Fruit fly (Drosophila melanogaster) whole organism, wandering third instar larva: ENCODE data around the gene ArgRS.

ENCODE experiments used
- Abd-B ChIP-seq: fragments of >200 bp; optimal IDR thresholded peaks from 2 replicates; lab custom pipeline; 2017; ENCODE audit warnings: missing biosample characterization, missing genetic modification characterization
- CG32264 ChIP-seq: fragments of 200-800 bp; sonication (Bioruptor generic); optimal IDR thresholded peaks from 2 replicates; lab custom pipeline; 2016; ENCODE audit warnings: missing biosample characterization, missing genetic modification characterization
- CG9705 ChIP-seq: fragments of 200-800 bp; sonication (Bioruptor generic); optimal IDR thresholded peaks from 2 replicates; lab custom pipeline; 2018; ENCODE audit warnings: missing biosample characterization, mild to moderate bottlenecking, missing genetic modification characterization
- CrebA ChIP-seq: fragments of 200-800 bp; sonication (Bioruptor generic); optimal IDR thresholded peaks from 2 replicates; lab custom pipeline; 2016; ENCODE audit warnings: missing biosample characterization, mild to moderate bottlenecking, missing genetic modification characterization, borderline replicate concordance
- Dfd ChIP-seq: fragments of >200 bp; optimal IDR thresholded peaks from 2 replicates; lab custom pipeline; 2017; ENCODE audit warnings: missing biosample characterization, missing genetic modification characterization
- Dif ChIP-seq: fragments of 200-275, 200-300 bp; sonication (Bioruptor generic); optimal IDR thresholded peaks from 2 replicates; lab custom pipeline; 2018; ENCODE audit warnings: missing biosample characterization, missing genetic modification characterization; ENCODE audit not compliant: partially characterized antibody
- GATAd ChIP-seq: sonication (Bioruptor generic); optimal IDR thresholded peaks from 2 replicates; lab custom pipeline; 2016; ENCODE audit warnings: missing biosample characterization, missing genetic modification characterization
- HLH106 ChIP-seq: fragments of 200-800 bp; optimal IDR thresholded peaks from 3 replicates; lab custom pipeline; 2019; ENCODE audit warnings: missing biosample characterization, mild to moderate bottlenecking, missing genetic modification characterization, moderate library complexity
- Hnf4 ChIP-seq: fragments of 200-800 bp; sonication (Bioruptor generic); optimal IDR thresholded peaks from 2 replicates; lab custom pipeline; 2016; ENCODE audit warnings: missing biosample characterization, mild to moderate bottlenecking, missing genetic modification characterization
- Hr78 ChIP-seq: fragments of >200 bp; optimal IDR thresholded peaks from 2 replicates; lab custom pipeline; 2017; ENCODE audit warnings: missing biosample characterization, missing genetic modification characterization
- Hr83 ChIP-seq: fragments of 200-300 bp; sonication (Bioruptor generic); optimal IDR thresholded peaks from 2 replicates; lab custom pipeline; 2016; ENCODE audit warnings: missing biosample characterization, mild to moderate bottlenecking, missing genetic modification characterization, moderate library complexity; ENCODE audit not compliant: poor library complexity, severe bottlenecking
- Jra ChIP-seq: sonication (Bioruptor generic); optimal IDR thresholded peaks from 2 replicates; lab custom pipeline; 2016; ENCODE audit warnings: missing biosample characterization, missing genetic modification characterization
- Mio ChIP-seq: sonication (Bioruptor generic); optimal IDR thresholded peaks from 2 replicates; lab custom pipeline; 2016; ENCODE audit warnings: missing biosample characterization, missing genetic modification characterization
- Myc ChIP-seq: fragments of >200 bp; optimal IDR thresholded peaks from 2 replicates; lab custom pipeline; 2017
- N ChIP-seq: fragments of >200 bp; optimal IDR thresholded peaks from 2 replicates; lab custom pipeline; 2018; ENCODE audit warnings: missing biosample characterization, missing external identifiers, missing genetic modification characterization
- OdsH ChIP-seq: fragments of 200-800 bp; sonication (Bioruptor generic); optimal IDR thresholded peaks from 2 replicates; lab custom pipeline; 2016; ENCODE audit warnings: missing biosample characterization, mild to moderate bottlenecking, missing genetic modification characterization
- Rel ChIP-seq, 2 experiments: fragments of 200-800 bp; sonication (Bioruptor generic) in 1 of 2; optimal IDR thresholded peaks; 2 replicates in 1 of 2; 3 replicates in 1 of 2; lab custom pipeline; 2016 to 2019; ENCODE audit warnings: mild to moderate bottlenecking in 2 of 2, missing biosample characterization in 2 of 2, missing genetic modification characterization in 2 of 2, moderate library complexity in 1 of 2
- Sp1 ChIP-seq: fragments of 200-800 bp; sonication (Bioruptor generic); optimal IDR thresholded peaks from 3 replicates; lab custom pipeline; 2019; ENCODE audit warnings: missing biosample characterization, mild to moderate bottlenecking, missing genetic modification characterization, moderate library complexity
- Vsx2 ChIP-seq: fragments of 200-300, 225-300 bp; sonication (Bioruptor generic); optimal IDR thresholded peaks from 2 replicates; lab custom pipeline; 2018; ENCODE audit warnings: missing biosample characterization, missing genetic modification characterization; ENCODE audit not compliant: partially characterized antibody
- br ChIP-seq: fragments of 200-800 bp; sonication (Bioruptor generic); optimal IDR thresholded peaks from 2 replicates; lab custom pipeline; 2016; ENCODE audit warnings: missing biosample characterization, missing genetic modification characterization
- brk ChIP-seq: fragments of 200-800 bp; sonication (Bioruptor generic); optimal IDR thresholded peaks from 2 replicates; lab custom pipeline; 2016; ENCODE audit warnings: missing biosample characterization, mild to moderate bottlenecking, missing genetic modification characterization
- dl ChIP-seq, 2 experiments: fragments of 175-275, 200-275 bp in 1 of 2; fragments of 200-275 bp in 1 of 2; sonication (Bioruptor generic); optimal IDR thresholded peaks; lab custom pipeline; 2018; ENCODE audit warnings: mild to moderate bottlenecking in 2 of 2, missing biosample characterization in 2 of 2, missing genetic modification characterization in 2 of 2, moderate library complexity in 2 of 2; ENCODE audit not compliant: partially characterized antibody in 2 of 2, insufficient read depth in 1 of 2
- dmrt93B ChIP-seq: fragments of 200-800 bp; sonication (Bioruptor generic); optimal IDR thresholded peaks from 2 replicates; lab custom pipeline; 2018; ENCODE audit warnings: missing biosample characterization, mild to moderate bottlenecking, missing genetic modification characterization
- dsf ChIP-seq: sonication (Bioruptor generic); optimal IDR thresholded peaks from 2 replicates; lab custom pipeline; 2016; ENCODE audit warnings: missing biosample characterization, missing genetic modification characterization, borderline replicate concordance
- ey ChIP-seq: fragments of 200-800 bp; sonication (Bioruptor generic); optimal IDR thresholded peaks from 2 replicates; lab custom pipeline; 2016; ENCODE audit warnings: missing biosample characterization, missing genetic modification characterization
- foxo ChIP-seq, 2 experiments: fragments of 200-800 bp; sonication (Bioruptor generic); optimal IDR thresholded peaks; 2 replicates in 1 of 2; 3 replicates in 1 of 2; lab custom pipeline; 2016 to 2017; ENCODE audit warnings: missing biosample characterization in 2 of 2, missing genetic modification characterization in 2 of 2
- fru ChIP-seq: fragments of 200-800 bp; sonication (Bioruptor generic); optimal IDR thresholded peaks from 3 replicates; lab custom pipeline; 2016; ENCODE audit warnings: missing biosample characterization, mild to moderate bottlenecking, missing genetic modification characterization
- h ChIP-seq: fragments of 200-800 bp; sonication (Bioruptor generic); optimal IDR thresholded peaks from 3 replicates; lab custom pipeline; 2016; ENCODE audit warnings: missing biosample characterization, mild to moderate bottlenecking, missing genetic modification characterization
- jim ChIP-seq: fragments of 175-275, 200-325 bp; sonication (Bioruptor generic); optimal IDR thresholded peaks from 2 replicates; lab custom pipeline; 2016; ENCODE audit warnings: missing biosample characterization, mild to moderate bottlenecking, missing genetic modification characterization
- lola ChIP-seq: fragments of >200 bp; optimal IDR thresholded peaks from 2 replicates; lab custom pipeline; 2017; ENCODE audit warnings: missing biosample characterization, missing genetic modification characterization
- pan ChIP-seq: fragments of >200 bp; optimal IDR thresholded peaks from 2 replicates; lab custom pipeline; 2017
- psq ChIP-seq: fragments of 200-800 bp; sonication (Bioruptor generic); optimal IDR thresholded peaks from 3 replicates; lab custom pipeline; 2017; ENCODE audit warnings: missing biosample characterization, mild to moderate bottlenecking, missing genetic modification characterization, moderate library complexity
- rgr ChIP-seq: fragments of 200-800 bp; sonication (Bioruptor generic); optimal IDR thresholded peaks from 3 replicates; lab custom pipeline; 2016; ENCODE audit warnings: missing biosample characterization, mild to moderate bottlenecking, missing genetic modification characterization
- sage ChIP-seq: fragments of 200-800 bp; sonication (Bioruptor generic); optimal IDR thresholded peaks from 2 replicates; lab custom pipeline; 2016; ENCODE audit warnings: missing biosample characterization, mild to moderate bottlenecking, missing genetic modification characterization
- sv ChIP-seq: fragments of 200-800 bp; sonication (Bioruptor generic); optimal IDR thresholded peaks from 3 replicates; lab custom pipeline; 2016; ENCODE audit warnings: missing biosample characterization, missing genetic modification characterization
- tai ChIP-seq: sonication (Bioruptor generic); optimal IDR thresholded peaks from 2 replicates; lab custom pipeline; 2016; ENCODE audit warnings: missing biosample characterization, missing genetic modification characterization
- usp ChIP-seq: fragments of >200 bp; optimal IDR thresholded peaks from 2 replicates; lab custom pipeline; 2017; ENCODE audit warnings: missing biosample characterization, missing genetic modification characterization
- woc ChIP-seq: sonication (Bioruptor generic); optimal IDR thresholded peaks from 2 replicates; lab custom pipeline; 2016; ENCODE audit warnings: missing biosample characterization, mild to moderate bottlenecking, missing genetic modification characterization

The ArgRS gene

DNA sequence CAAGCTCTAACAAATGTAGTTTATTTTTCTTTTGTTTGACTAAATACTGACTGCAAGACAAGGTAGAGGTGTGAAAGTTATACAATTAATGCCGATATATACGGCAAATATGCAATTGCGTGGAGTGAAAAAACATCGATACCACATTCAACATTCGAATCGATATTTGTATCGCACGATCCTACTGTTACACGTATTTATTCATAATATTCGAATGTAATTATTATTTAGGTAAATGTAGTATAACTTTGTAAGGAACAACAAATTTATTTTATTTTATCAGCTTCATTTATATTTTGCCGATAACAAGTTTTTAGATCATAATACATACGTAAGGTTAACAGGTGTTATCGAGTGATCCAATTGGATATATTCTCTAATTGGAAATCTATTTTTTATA is 8.6 kb downstream of the ArgRS start, which contains the start of gene Chc:
TSS of gene Chc (minus strand) at position 98 of the 400 bp plus-strand sequence.
- TF ChIP-seq N (GFP tag; lab: Kevin White, UChicago) (no peak), dmrt93B (GFP tag; lab: Kevin White, UChicago) (no peak), Dfd (GFP tag; lab: Kevin White, UChicago) (no peak), Hnf4 (peak; percentile 55), tai (GFP tag; lab: Kevin White, UChicago) (peak; percentile 72), Abd-B (GFP tag; lab: Kevin White, UChicago) (no peak), Sp1 (GFP tag; lab: Kevin White, UChicago) (no peak), h (GFP tag; lab: Kevin White, UChicago) (peak; percentile 9), Myc (no peak), usp (GFP tag; lab: Kevin White, UChicago) (no peak), sage (no peak), Hr78 (no peak), woc (GFP tag; lab: Kevin White, UChicago) (peak; percentile 49), rgr (GFP tag; lab: Kevin White, UChicago) (peak; percentile 36), foxo (GFP tag; optimal IDR thresholded peaks at IDR 0.05; lab: Kevin White, UChicago) (peak in 1 of 2 experiments; percentile 16), jim (peak; percentile 20), lola (no peak), OdsH (no peak), psq (GFP tag; lab: Kevin White, UChicago) (no peak), dsf (GFP tag; lab: Kevin White, UChicago) (no peak), dl (GFP tag; optimal IDR thresholded peaks at IDR 0.05; lab: Kevin White, UChicago; ENCODE audit: insufficient read depth in 1 of 2, partially characterized antibody in 2 of 2) (no peak), CG9705 (no peak), fru (GFP tag; lab: Kevin White, UChicago) (no peak), HLH106 (tag; lab: Kevin White, UChicago) (no peak), brk (GFP tag; lab: Kevin White, UChicago) (peak; percentile 50), Dif (GFP tag; lab: Kevin White, UChicago) (no peak), Vsx2 (GFP tag; lab: Kevin White, UChicago) (no peak), Jra (GFP tag; lab: Kevin White, UChicago) (no peak), Mio (GFP tag; lab: Kevin White, UChicago) (no peak), sv (GFP tag; lab: Kevin White, UChicago) (no peak), CrebA (GFP tag; lab: Kevin White, UChicago) (no peak), br (GFP tag; lab: Kevin White, UChicago) (no peak), Hr83 (GFP tag; lab: Kevin White, UChicago) (peak; percentile 21), ey (GFP tag; lab: Kevin White, UChicago) (no peak), pan (no peak), Rel (GFP tag; optimal IDR thresholded peaks at IDR 0.05; lab: Kevin White, UChicago) (no peak), Rel (tag; optimal IDR thresholded peaks at IDR 0.05; lab: Kevin White, UChicago) (no peak), CG32264 (GFP tag; lab: Kevin White, UChicago) (no peak), GATAd (GFP tag; lab: Kevin White, UChicago) (no peak)

DNA sequence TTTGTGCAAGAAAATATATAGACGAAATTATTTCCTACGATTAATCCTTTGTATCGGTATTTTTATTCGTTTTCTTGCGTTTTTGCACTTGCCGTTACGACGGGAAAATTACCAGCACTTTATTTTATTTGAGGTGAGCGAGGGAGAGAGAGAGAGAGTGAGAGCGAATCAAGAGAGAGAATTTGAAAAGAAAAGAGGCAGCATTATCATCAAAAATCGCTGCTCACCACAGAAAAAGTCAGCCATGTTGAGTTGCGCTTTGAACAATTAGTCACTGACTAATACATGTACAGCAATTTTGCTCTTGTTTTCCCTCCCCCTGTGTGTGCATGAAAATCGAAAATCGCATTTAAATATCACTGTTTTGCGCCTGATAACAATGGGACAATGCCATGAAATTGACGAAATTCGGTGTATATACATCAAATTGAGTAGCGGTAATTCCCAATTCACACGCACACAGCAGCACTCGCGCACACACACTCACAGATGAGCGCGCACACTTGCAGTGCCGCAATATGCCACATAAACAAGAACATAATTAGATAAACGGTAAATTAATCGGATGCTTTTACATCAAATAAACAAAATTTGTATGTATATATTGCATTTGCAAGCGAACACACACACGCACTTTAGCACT is 9.2 kb downstream of the ArgRS start:
- TF ChIP-seq N (GFP tag; lab: Kevin White, UChicago) (peak; percentile 26), Vsx2 (GFP tag; lab: Kevin White, UChicago) (peak; percentile 63), Hr83 (GFP tag; lab: Kevin White, UChicago) (peak; percentile 5), foxo (GFP tag; optimal IDR thresholded peaks at IDR 0.05; lab: Kevin White, UChicago) (peak in 1 of 2 experiments; percentile 3), usp (GFP tag; lab: Kevin White, UChicago) (no peak), woc (GFP tag; lab: Kevin White, UChicago) (peak; percentile 47), h (GFP tag; lab: Kevin White, UChicago) (peak; percentile 8), dl (GFP tag; optimal IDR thresholded peaks at IDR 0.05; lab: Kevin White, UChicago; ENCODE audit: insufficient read depth in 1 of 2, partially characterized antibody in 2 of 2) (peak; percentile 49 to 85), Jra (GFP tag; lab: Kevin White, UChicago) (peak; percentile 27), OdsH (no peak), CrebA (GFP tag; lab: Kevin White, UChicago) (no peak), CG9705 (no peak), Rel (GFP tag; optimal IDR thresholded peaks at IDR 0.05; lab: Kevin White, UChicago) (no peak), Rel (tag; optimal IDR thresholded peaks at IDR 0.05; lab: Kevin White, UChicago) (peak; percentile 95), Hnf4 (peak; percentile 23), brk (GFP tag; lab: Kevin White, UChicago) (peak; percentile 46), Dif (GFP tag; lab: Kevin White, UChicago) (peak; percentile 86)
